Worm (Caenorhabditis elegans) whole organism, young adult: ENCODE results near the gene crn-6.
"Not testable (repeated sequence)": the region's sequence is repeated elsewhere in the genome, so short reads cannot be mapped to it uniquely, and the experiment has no call there.

Experiments used
- B0019.2 ChIP-seq: fragments of 200-800 bp; sonication (Bioruptor generic); conservative IDR thresholded peaks from 2 replicates; pipeline ENCODE4 v1.3.6; 2022; ENCODE audit warnings: missing genetic modification reagents, missing genetic modification characterization, missing compliant biosample characterization
- F37B4.10 ChIP-seq: fragments of 200-800 bp; sonication (Bioruptor generic); IDR thresholded peaks from 2 replicates; pipeline ENCODE4 v1.3.6; 2022; ENCODE audit warnings: missing genetic modification characterization, missing compliant biosample characterization
- F57A8.1 ChIP-seq: fragments of 200-800 bp; sonication (Bioruptor generic); optimal IDR thresholded peaks from 2 replicates; lab custom pipeline; 2018; ENCODE audit warnings: mild to moderate bottlenecking, missing genetic modification characterization, moderate library complexity, missing compliant biosample characterization
- Y53F4B.3 ChIP-seq: fragments of 200-800 bp; sonication (Bioruptor generic); IDR thresholded peaks from 2 replicates; pipeline ENCODE4 v1.3.6; 2022; ENCODE audit warnings: missing genetic modification reagents, missing genetic modification characterization, missing compliant biosample characterization
- Y53G8AR.9 ChIP-seq: fragments of 200-800 bp; sonication (Bioruptor generic); conservative IDR thresholded peaks from 2 replicates; pipeline ENCODE4 v1.3.6; 2022; ENCODE audit warnings: missing genetic modification reagents, missing genetic modification characterization, missing compliant biosample characterization
- Y67H2A.10 ChIP-seq: fragments of 200-800 bp; sonication (Bioruptor generic); conservative IDR thresholded peaks from 2 replicates; pipeline ENCODE4 v1.3.6; 2022; ENCODE audit warnings: missing genetic modification reagents, missing genetic modification characterization, missing compliant biosample characterization
- Y79H2A.3 ChIP-seq: fragments of 200-800 bp; sonication (Bioruptor generic); conservative IDR thresholded peaks from 2 replicates; pipeline ENCODE4 v1.3.6; 2022; ENCODE audit warnings: missing genetic modification reagents, missing genetic modification characterization, missing compliant biosample characterization
- aptf-2 ChIP-seq: fragments of 200-800 bp; sonication (Bioruptor generic); conservative IDR thresholded peaks from 2 replicates; pipeline ENCODE4 v1.3.6; 2022; ENCODE audit warnings: missing genetic modification reagents, missing genetic modification characterization, missing compliant biosample characterization
- atf-7 ChIP-seq: sonication (generic microtip); optimal IDR thresholded peaks from 2 replicates; lab custom pipeline; 2017; ENCODE audit warnings: mild to moderate bottlenecking, missing genetic modification characterization, missing compliant biosample characterization
- athp-1 ChIP-seq: sonication (generic microtip); optimal IDR thresholded peaks from 2 replicates; lab custom pipeline; 2017; ENCODE audit warnings: mild to moderate bottlenecking, missing genetic modification characterization, missing compliant biosample characterization
- attf-3 ChIP-seq: fragments of 200-800 bp; sonication (Bioruptor generic); conservative IDR thresholded peaks from 2 replicates; pipeline ENCODE4 v1.3.6; 2022; ENCODE audit warnings: missing genetic modification reagents, missing genetic modification characterization, missing compliant biosample characterization
- attf-6 ChIP-seq: fragments of 200-800 bp; sonication (Bioruptor generic); IDR thresholded peaks from 2 replicates; pipeline ENCODE4 v1.3.6; 2022; ENCODE audit warnings: missing genetic modification reagents, missing genetic modification characterization, missing compliant biosample characterization
- bed-1 ChIP-seq: fragments of 200-800 bp; sonication (Bioruptor generic); IDR thresholded peaks from 2 replicates; pipeline ENCODE4 v1.3.6; 2022; ENCODE audit warnings: missing genetic modification reagents, missing genetic modification characterization, missing compliant biosample characterization
- cebp-1 ChIP-seq, 2 experiments: fragments of 200-800 bp in 1 of 2; sonication (Bioruptor generic) in 1 of 2; sonication (generic microtip) in 1 of 2; IDR thresholded peaks in 1 of 2; optimal IDR thresholded peaks in 1 of 2; 2 replicates each; pipeline versions ENCODE4 v1.3.6 to Lab custom; 2017 to 2022; ENCODE audit warnings: missing compliant biosample characterization in 2 of 2, missing genetic modification characterization in 2 of 2, mild to moderate bottlenecking in 1 of 2, missing genetic modification reagents in 1 of 2, moderate library complexity in 1 of 2
- ceh-58 ChIP-seq: fragments of 200-800 bp; sonication (Bioruptor generic); IDR thresholded peaks from 2 replicates; pipeline ENCODE4 v1.3.6; 2022; ENCODE audit warnings: missing genetic modification characterization, missing compliant biosample characterization
- egrh-3 ChIP-seq: fragments of 200-800 bp; sonication (Bioruptor generic); IDR thresholded peaks from 2 replicates; pipeline ENCODE4 v1.3.6; 2022; ENCODE audit warnings: missing genetic modification reagents, missing genetic modification characterization, missing compliant biosample characterization
- ekl-4 ChIP-seq: fragments of 200-800 bp; sonication (Bioruptor generic); IDR thresholded peaks from 2 replicates; pipeline ENCODE4 v1.3.6; 2022; ENCODE audit warnings: missing genetic modification reagents, missing genetic modification characterization, missing compliant biosample characterization
- hlh-26 ChIP-seq: fragments of 200-800 bp; sonication (Bioruptor generic); conservative IDR thresholded peaks from 2 replicates; pipeline ENCODE4 v1.3.6; 2022; ENCODE audit warnings: missing genetic modification reagents, missing genetic modification characterization, missing compliant biosample characterization
- hsf-1 ChIP-seq: fragments of 200-800 bp; sonication (Bioruptor generic); IDR thresholded peaks from 2 replicates; pipeline ENCODE4 v1.3.6; 2022; ENCODE audit warnings: missing genetic modification reagents, missing genetic modification characterization, missing compliant biosample characterization
- lag-1 ChIP-seq: fragments of 200-800 bp; sonication (Bioruptor generic); IDR thresholded peaks from 2 replicates; pipeline ENCODE4 v1.3.6; 2022; ENCODE audit warnings: missing genetic modification reagents, missing genetic modification characterization, missing compliant biosample characterization
- let-526 ChIP-seq: fragments of 200-800 bp; sonication (Bioruptor generic); IDR thresholded peaks from 2 replicates; pipeline ENCODE4 v1.3.6; 2022; ENCODE audit warnings: missing genetic modification reagents, missing genetic modification characterization, missing compliant biosample characterization
- lin-26 ChIP-seq: fragments of 200-800 bp; sonication (Bioruptor generic); IDR thresholded peaks from 2 replicates; pipeline ENCODE4 v1.3.6; 2022; ENCODE audit warnings: missing genetic modification reagents, missing genetic modification characterization, missing compliant biosample characterization
- lin-54 ChIP-seq: fragments of 200-800 bp; sonication (Bioruptor generic); optimal IDR thresholded peaks from 2 replicates; lab custom pipeline; 2018; ENCODE audit warnings: mild to moderate bottlenecking, missing genetic modification characterization, missing compliant biosample characterization
- lsl-1 ChIP-seq: fragments of 200-800 bp; sonication (Bioruptor generic); optimal IDR thresholded peaks from 2 replicates; lab custom pipeline; 2018; ENCODE audit warnings: mild to moderate bottlenecking, missing genetic modification characterization, moderate library complexity, missing compliant biosample characterization
- lsy-27 ChIP-seq: sonication (generic microtip); optimal IDR thresholded peaks from 2 replicates; lab custom pipeline; 2017; ENCODE audit warnings: missing genetic modification characterization, mild to moderate bottlenecking, missing compliant biosample characterization, antibody characterized with exemption, missing genotype, borderline replicate concordance; ENCODE audit not compliant: insufficient read depth
- madf-3 ChIP-seq: fragments of 200-800 bp; sonication (Bioruptor generic); IDR thresholded peaks from 2 replicates; pipeline ENCODE4 v1.3.6; 2022; ENCODE audit warnings: missing genetic modification reagents, missing genetic modification characterization, missing compliant biosample characterization
- madf-8 ChIP-seq: fragments of 200-800 bp; sonication (Bioruptor generic); conservative IDR thresholded peaks from 2 replicates; pipeline ENCODE4 v1.3.6; 2022; ENCODE audit warnings: missing genetic modification reagents, missing genetic modification characterization, missing compliant biosample characterization
- mcd-1 ChIP-seq: fragments of 200-800 bp; sonication (Bioruptor generic); IDR thresholded peaks from 2 replicates; pipeline ENCODE4 v1.3.6; 2022; ENCODE audit warnings: missing genetic modification reagents, missing genetic modification characterization, missing compliant biosample characterization
- pbrm-1 ChIP-seq: fragments of 200-800 bp; sonication (Bioruptor generic); IDR thresholded peaks from 2 replicates; pipeline ENCODE4 v1.3.6; 2022; ENCODE audit warnings: missing genetic modification reagents, missing genetic modification characterization, missing compliant biosample characterization
- rcor-1 ChIP-seq: fragments of 200-800 bp; sonication (Bioruptor generic); IDR thresholded peaks from 2 replicates; pipeline ENCODE4 v1.3.6; 2022; ENCODE audit warnings: missing genetic modification reagents, missing genetic modification characterization, missing compliant biosample characterization
- repo-1 ChIP-seq: sonication (generic microtip); optimal IDR thresholded peaks from 2 replicates; lab custom pipeline; 2017; ENCODE audit warnings: mild to moderate bottlenecking, missing genetic modification characterization, missing compliant biosample characterization
- snpc-1.1 ChIP-seq: sonication (generic microtip); optimal IDR thresholded peaks from 2 replicates; lab custom pipeline; 2017; ENCODE audit warnings: missing genetic modification characterization, mild to moderate bottlenecking, missing compliant biosample characterization, antibody characterized with exemption, moderate library complexity, missing genotype, missing genetic modification reagents; ENCODE audit not compliant: insufficient read depth
- snpc-3.4 ChIP-seq: sonication (generic microtip); optimal IDR thresholded peaks from 2 replicates; lab custom pipeline; 2017; ENCODE audit warnings: missing genetic modification characterization, mild to moderate bottlenecking, missing compliant biosample characterization, antibody characterized with exemption, moderate library complexity, missing genotype, missing genetic modification reagents
- tbp1 ChIP-seq: fragments of 200-800 bp; sonication (Bioruptor generic); optimal IDR thresholded peaks from 2 replicates; lab custom pipeline; 2018; ENCODE audit warnings: mild to moderate bottlenecking, missing genetic modification characterization, missing compliant biosample characterization
- tbx-9 ChIP-seq: sonication (generic microtip); optimal IDR thresholded peaks from 2 replicates; lab custom pipeline; 2016; ENCODE audit warnings: borderline replicate concordance, missing genetic modification characterization, inconsistent platforms, missing compliant biosample characterization
- tlf-1 ChIP-seq: fragments of 200-800 bp; sonication (Bioruptor generic); optimal IDR thresholded peaks from 2 replicates; lab custom pipeline; 2018; ENCODE audit warnings: mild to moderate bottlenecking, missing genetic modification characterization, missing compliant biosample characterization
- unc-130 ChIP-seq: sonication (generic microtip); optimal IDR thresholded peaks from 2 replicates; lab custom pipeline; 2016; ENCODE audit warnings: missing genetic modification reagents, missing genetic modification characterization, missing compliant biosample characterization
- ztf-18 ChIP-seq: sonication (generic microtip); optimal IDR thresholded peaks from 2 replicates; lab custom pipeline; 2016; ENCODE audit warnings: missing genotype, mild to moderate bottlenecking, missing genetic modification characterization, missing compliant biosample characterization
- ztf-25 ChIP-seq: fragments of 200-800 bp; sonication (Bioruptor generic); IDR thresholded peaks from 2 replicates; pipeline ENCODE4 v1.3.6; 2022; ENCODE audit warnings: missing genetic modification reagents, missing genetic modification characterization, missing compliant biosample characterization
- ztf-6 ChIP-seq: fragments of 200-800 bp; sonication (Bioruptor generic); IDR thresholded peaks from 2 replicates; pipeline ENCODE4 v1.3.6; 2022; ENCODE audit warnings: missing genetic modification reagents, missing genetic modification characterization, missing compliant biosample characterization

Gene crn-6

DNA sequence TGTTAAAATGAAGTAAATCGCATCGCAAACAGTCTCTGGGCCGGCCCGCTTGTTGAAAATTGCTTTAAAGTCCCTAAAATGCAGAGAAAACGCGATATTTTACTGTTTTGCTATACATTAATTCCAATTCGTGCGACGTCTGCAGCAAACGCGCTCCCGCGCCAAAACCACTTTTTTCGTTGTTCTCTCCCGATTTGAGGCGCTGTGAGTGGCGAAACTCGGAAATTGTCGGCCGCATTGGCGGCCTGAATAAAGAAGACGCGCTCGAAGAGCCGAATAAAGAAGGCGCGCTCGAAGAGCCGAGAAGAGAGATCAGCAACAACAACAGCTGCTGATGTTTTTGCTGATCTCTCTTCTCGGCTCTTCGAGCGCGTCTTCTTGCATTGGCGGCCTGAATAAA, 41.2 kb downstream of the crn-6 start (continued):
- TF ChIP-seq rcor-1 (GFP tag; lab: Robert Waterston, UW), result peak; percentile 90
- TF ChIP-seq snpc-1.1 (tag; lab: Kevin White, UChicago), result peak; percentile 91
- TF ChIP-seq Y53F4B.3 (GFP tag; lab: Robert Waterston, UW), result peak; percentile 91
- peak; percentile 95 for TF ChIP-seq lin-26
- TF ChIP-seq snpc-3.4, result peak; percentile 84
- TF ChIP-seq madf-3 (GFP tag; lab: Robert Waterston, UW), result peak; percentile 84
- peak; percentile 78 for TF ChIP-seq Y67H2A.10 (GFP tag; lab: Robert Waterston, UW)
- TF ChIP-seq F37B4.10 (GFP tag; lab: Robert Waterston, UW), result 0 out of 2 replicates have a peak, but pooled peaks have one; percentile 62
- TF ChIP-seq lsl-1 (GFP tag; lab: Kevin White, UChicago), result peak; percentile 74
- TF ChIP-seq hsf-1 (GFP tag; lab: Robert Waterston, UW), result peak; percentile 84
- peak; percentile 98 for TF ChIP-seq ztf-25 (GFP tag; lab: Robert Waterston, UW)
- TF ChIP-seq mcd-1 (GFP tag; lab: Robert Waterston, UW), result peak; percentile 97
- peak; percentile 64; the same call in 1 of the 2 replicates for TF ChIP-seq ztf-6 (GFP tag; lab: Robert Waterston, UW)
- TF ChIP-seq madf-8, result peak; percentile 89
- peak; percentile 77 for TF ChIP-seq tbp1 (GFP tag; lab: Kevin White, UChicago)
- TF ChIP-seq let-526 (GFP tag; lab: Robert Waterston, UW), result peak; percentile 38; the same call in 1 of the 2 replicates
- peak; percentile 82 for TF ChIP-seq attf-6 (GFP tag; lab: Robert Waterston, UW)
- TF ChIP-seq pbrm-1 (GFP tag; lab: Robert Waterston, UW), result peak; percentile 98
- peak; percentile 52 for TF ChIP-seq tlf-1 (GFP tag; lab: Kevin White, UChicago)
- TF ChIP-seq cebp-1 (GFP tag; IDR thresholded peaks at IDR 0.05; lab: Robert Waterston, UW), result peak; percentile 74
- TF ChIP-seq cebp-1 (tag; optimal IDR thresholded peaks at IDR 0.05; lab: Kevin White, UChicago), result not testable (repeated sequence)
- peak; percentile 88 for TF ChIP-seq egrh-3
- peak; percentile 50 for TF ChIP-seq unc-130 (GFP tag; lab: Kevin White, UChicago)
- peak; percentile 73 for TF ChIP-seq ztf-18
- TF ChIP-seq lin-54 (GFP tag; lab: Kevin White, UChicago), result peak; percentile 55

DNA sequence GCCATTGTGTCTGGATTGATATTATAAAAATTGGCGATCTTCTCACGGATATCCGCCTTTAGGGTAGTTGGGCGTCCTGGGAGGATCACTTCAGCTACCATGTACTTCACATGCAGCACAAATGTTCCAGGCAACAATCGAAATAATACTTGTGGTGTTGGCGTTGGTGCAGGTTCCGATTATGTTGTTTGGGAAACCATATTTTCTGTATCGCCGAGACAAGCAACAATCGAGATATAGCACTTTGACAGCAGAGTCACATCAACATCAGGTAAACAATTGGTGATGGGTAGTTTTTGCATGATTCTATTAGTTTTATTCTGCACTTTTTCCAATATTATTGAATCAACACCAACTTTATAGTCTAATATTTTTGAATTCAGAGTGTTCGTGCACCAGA, 46.3 kb downstream of the crn-6 start, which contains the start of gene T26G10.3:
Gene T26G10.3 (minus strand): TSS at position 101 of the 400 bp plus-strand sequence.
- TF ChIP-seq ceh-58 (GFP tag; lab: Robert Waterston, UW) (no peak), lsy-27 (tag; lab: Kevin White, UChicago) (no peak), B0019.2 (GFP tag; lab: Robert Waterston, UW) (no peak), snpc-1.1 (tag; lab: Kevin White, UChicago) (no peak), F57A8.1 (GFP tag; lab: Kevin White, UChicago) (no peak), attf-3 (GFP tag; lab: Robert Waterston, UW) (no peak), hsf-1 (GFP tag; lab: Robert Waterston, UW) (no peak), repo-1 (tag; lab: Kevin White, UChicago) (no peak), bed-1 (no peak), aptf-2 (GFP tag; lab: Robert Waterston, UW) (no peak), hlh-26 (GFP tag; lab: Robert Waterston, UW) (no peak), lag-1 (GFP tag; lab: Robert Waterston, UW) (no peak), atf-7 (tag; lab: Kevin White, UChicago) (no peak), athp-1 (tag; lab: Kevin White, UChicago) (no peak), Y53G8AR.9 (no peak), ekl-4 (GFP tag; lab: Robert Waterston, UW) (no peak), tbx-9 (tag; lab: Kevin White, UChicago) (no peak), Y79H2A.3 (GFP tag; lab: Robert Waterston, UW) (no peak)
